Fruit fly (Drosophila melanogaster) whole organism, embryonic: ENCODE results near the gene CG43439.

Experiments used
- Abd-B ChIP-seq: fragments of 200-800 bp; sonication (Bioruptor generic); optimal IDR thresholded peaks from 2 replicates; lab custom pipeline; 2018; ENCODE audit warnings: missing biosample characterization, mild to moderate bottlenecking, missing genetic modification characterization, moderate library complexity
- Antp ChIP-seq: fragments of 200-800 bp; sonication (Bioruptor generic); optimal IDR thresholded peaks from 3 replicates; lab custom pipeline; 2016; ENCODE audit warnings: missing biosample characterization, missing genetic modification characterization
- Blimp-1 ChIP-seq: fragments of 200-800 bp; sonication (Bioruptor generic); optimal IDR thresholded peaks from 3 replicates; lab custom pipeline; 2018; ENCODE audit warnings: missing biosample characterization, missing genetic modification characterization, mild to moderate bottlenecking, moderate library complexity, missing genetic modification reagents
- Bteb2 ChIP-seq: fragments of 200-800 bp; sonication (Bioruptor generic); optimal IDR thresholded peaks from 2 replicates; lab custom pipeline; 2016; ENCODE audit warnings: missing biosample characterization, missing genetic modification characterization
- CG10462 ChIP-seq: fragments of 200-800 bp; sonication (Bioruptor generic); optimal IDR thresholded peaks from 2 replicates; lab custom pipeline; 2016; ENCODE audit warnings: missing biosample characterization, missing genetic modification characterization
- CG11504 ChIP-seq: fragments of 200-800 bp; sonication (Bioruptor generic); optimal IDR thresholded peaks from 3 replicates; lab custom pipeline; 2019; ENCODE audit warnings: missing biosample characterization, mild to moderate bottlenecking, missing genetic modification characterization, moderate library complexity
- CG15514 ChIP-seq: fragments of 200-800 bp; sonication (Bioruptor generic); optimal IDR thresholded peaks from 3 replicates; lab custom pipeline; 2017; ENCODE audit warnings: missing biosample characterization, missing genetic modification characterization, mild to moderate bottlenecking, moderate library complexity, missing genetic modification reagents
- CG15601 ChIP-seq: fragments of 200-800 bp; sonication (Bioruptor generic); optimal IDR thresholded peaks from 3 replicates; lab custom pipeline; 2019; ENCODE audit warnings: missing biosample characterization, mild to moderate bottlenecking, missing genetic modification characterization, moderate library complexity
- CG17829 ChIP-seq: fragments of 200-800 bp; optimal IDR thresholded peaks from 2 replicates; lab custom pipeline; 2019; ENCODE audit warnings: missing biosample characterization, mild to moderate bottlenecking, missing genetic modification characterization, moderate library complexity
- CG30431 ChIP-seq: fragments of 200-800 bp; sonication (Bioruptor generic); optimal IDR thresholded peaks from 2 replicates; lab custom pipeline; 2017; ENCODE audit warnings: missing biosample characterization, missing genetic modification characterization
- CG32532 ChIP-seq: fragments of 200-800 bp; sonication (Bioruptor generic); IDR thresholded peaks from 2 replicates; pipeline ENCODE4 v1.3.6; 2022; ENCODE audit warnings: missing biosample characterization, missing genetic modification characterization
- CG32767 ChIP-seq: fragments of 200-800 bp; sonication (Bioruptor generic); IDR thresholded peaks from 2 replicates; pipeline ENCODE4 v1.3.6; 2022; ENCODE audit warnings: missing biosample characterization, missing genetic modification characterization
- CG33557 ChIP-seq: fragments of 200-800 bp; sonication (Bioruptor generic); optimal IDR thresholded peaks from 2 replicates; lab custom pipeline; 2019; ENCODE audit warnings: missing biosample characterization, mild to moderate bottlenecking, missing genetic modification characterization, moderate library complexity
- CG4328 ChIP-seq: fragments of 200-800 bp; sonication (Bioruptor generic); optimal IDR thresholded peaks from 3 replicates; lab custom pipeline; 2017; ENCODE audit warnings: missing biosample characterization, missing genetic modification reagents, missing genetic modification characterization
- CG5180 ChIP-seq: fragments of 200-800 bp; sonication (Bioruptor generic); optimal IDR thresholded peaks from 3 replicates; lab custom pipeline; 2017; ENCODE audit warnings: missing biosample characterization, missing genetic modification characterization, mild to moderate bottlenecking, moderate library complexity, missing genetic modification reagents
- CG6813 ChIP-seq: fragments of 200-800 bp; sonication (Bioruptor generic); optimal IDR thresholded peaks from 2 replicates; lab custom pipeline; 2017; ENCODE audit warnings: missing biosample characterization, missing genetic modification characterization, mild to moderate bottlenecking, moderate library complexity, missing genetic modification reagents
- CG8290 ChIP-seq, 3 experiments: fragments of 200-800 bp; sonication (Bioruptor generic); optimal IDR thresholded peaks; 2 replicates each; lab custom pipeline; 2016 to 2019; ENCODE audit warnings: missing biosample characterization in 3 of 3, missing genetic modification characterization in 3 of 3, mild to moderate bottlenecking in 2 of 3, moderate library complexity in 1 of 3
- CG9727 ChIP-seq: fragments of 200-800 bp; sonication (Bioruptor generic); optimal IDR thresholded peaks from 3 replicates; lab custom pipeline; 2017; ENCODE audit warnings: missing biosample characterization, mild to moderate bottlenecking, missing genetic modification characterization
- Chrac-16 ChIP-seq: fragments of 200-800 bp; sonication (Bioruptor generic); optimal IDR thresholded peaks from 3 replicates; lab custom pipeline; 2016; ENCODE audit warnings: missing biosample characterization, missing genetic modification characterization
- D19A ChIP-seq: fragments of 200-800 bp; optimal IDR thresholded peaks from 3 replicates; lab custom pipeline; 2019; ENCODE audit warnings: missing biosample characterization, mild to moderate bottlenecking, missing genetic modification characterization, moderate library complexity
- Doc2 ChIP-seq: fragments of 200-800 bp; sonication (Bioruptor generic); IDR thresholded peaks from 2 replicates; pipeline ENCODE4 v1.3.6; 2022; ENCODE audit warnings: missing biosample characterization, missing genetic modification characterization
- Gug ChIP-seq: fragments of 200-800 bp; sonication (Bioruptor generic); IDR thresholded peaks from 4 replicates; pipeline ENCODE4 v1.3.6; 2022; ENCODE audit warnings: missing biosample characterization, missing genetic modification characterization
- Hsf ChIP-seq: fragments of 200-800 bp; sonication (Bioruptor generic); optimal IDR thresholded peaks from 3 replicates; lab custom pipeline; 2016; ENCODE audit warnings: missing biosample characterization, missing genetic modification characterization
- Jarid2 ChIP-seq: fragments of 200-800 bp; sonication (Bioruptor generic); optimal IDR thresholded peaks from 3 replicates; lab custom pipeline; 2017; ENCODE audit warnings: mild to moderate bottlenecking, missing biosample characterization, missing genetic modification reagents, missing genetic modification characterization
- Lhr ChIP-seq: fragments of 200-800 bp; sonication (Bioruptor generic); optimal IDR thresholded peaks from 3 replicates; lab custom pipeline; 2017; ENCODE audit warnings: mild to moderate bottlenecking, missing biosample characterization, missing genetic modification reagents, missing genetic modification characterization
- MESR4 ChIP-seq: fragments of 200-800 bp; sonication (Bioruptor generic); optimal IDR thresholded peaks from 2 replicates; lab custom pipeline; 2018; ENCODE audit warnings: missing biosample characterization, mild to moderate bottlenecking, missing genetic modification characterization, moderate library complexity
- MTF-1 ChIP-seq: fragments of 200-800 bp; sonication (Bioruptor generic); optimal IDR thresholded peaks from 2 replicates; lab custom pipeline; 2018; ENCODE audit warnings: missing biosample characterization, mild to moderate bottlenecking, missing genetic modification characterization, borderline replicate concordance
- Myb ChIP-seq: fragments of 200-800 bp; sonication (Bioruptor generic); optimal IDR thresholded peaks from 2 replicates; lab custom pipeline; 2016; ENCODE audit warnings: missing biosample characterization, missing genetic modification characterization
- NK7.1 ChIP-seq: fragments of 200-800 bp; sonication (Bioruptor generic); optimal IDR thresholded peaks from 3 replicates; lab custom pipeline; 2016; ENCODE audit warnings: missing biosample characterization, missing genetic modification characterization
- Pdp1 ChIP-seq, 2 experiments: fragments of 200-800 bp; sonication (Bioruptor generic); optimal IDR thresholded peaks; 3 replicates each; lab custom pipeline; 2016; ENCODE audit warnings: missing biosample characterization in 2 of 2, missing genetic modification characterization in 2 of 2, mild to moderate bottlenecking in 1 of 2, moderate library complexity in 1 of 2
- Spps ChIP-seq: fragments of 200-800 bp; sonication (Bioruptor generic); optimal IDR thresholded peaks from 2 replicates; lab custom pipeline; 2018; ENCODE audit warnings: missing biosample characterization, mild to moderate bottlenecking, missing genetic modification characterization
- Tbp ChIP-seq: fragments of >200 bp; optimal IDR thresholded peaks from 2 replicates; lab custom pipeline; 2018; ENCODE audit warnings: missing biosample characterization, missing genetic modification characterization
- YL-1 ChIP-seq: fragments of 200-800 bp; sonication (Bioruptor generic); optimal IDR thresholded peaks from 3 replicates; lab custom pipeline; 2017; ENCODE audit warnings: missing biosample characterization, mild to moderate bottlenecking, missing genetic modification characterization
- bsh ChIP-seq, 2 experiments: fragments of 200-800 bp; sonication (Bioruptor generic); optimal IDR thresholded peaks; 2 replicates each; lab custom pipeline; 2017 to 2018; ENCODE audit warnings: mild to moderate bottlenecking in 2 of 2, missing biosample characterization in 2 of 2, missing genetic modification characterization in 2 of 2, moderate library complexity in 1 of 2
- danr ChIP-seq: fragments of 200-800 bp; sonication (Bioruptor generic); IDR thresholded peaks from 2 replicates; pipeline ENCODE4 v1.3.6; 2022; ENCODE audit warnings: missing biosample characterization, missing genetic modification characterization
- dimm ChIP-seq: fragments of 200-800 bp; sonication (Bioruptor generic); IDR thresholded peaks from 2 replicates; pipeline ENCODE4 v1.3.6; 2022; ENCODE audit warnings: missing biosample characterization, missing genetic modification characterization
- dm ChIP-seq: fragments of 200-800 bp; sonication (Bioruptor generic); optimal IDR thresholded peaks from 3 replicates; lab custom pipeline; 2016; ENCODE audit warnings: missing biosample characterization, missing genetic modification characterization
- dysf ChIP-seq: fragments of 200-800 bp; sonication (Bioruptor generic); IDR thresholded peaks from 3 replicates; pipeline ENCODE4 v1.3.6; 2022; ENCODE audit warnings: missing biosample characterization, missing genetic modification characterization
- ems ChIP-seq: fragments of 200-800 bp; sonication (Bioruptor generic); optimal IDR thresholded peaks from 3 replicates; lab custom pipeline; 2016; ENCODE audit warnings: missing biosample characterization, missing genetic modification characterization
- fd3F ChIP-seq: fragments of 200-800 bp; sonication (Bioruptor generic); optimal IDR thresholded peaks from 2 replicates; lab custom pipeline; 2018; ENCODE audit warnings: missing biosample characterization, mild to moderate bottlenecking, missing genetic modification characterization, moderate library complexity
- fd96Cb ChIP-seq: fragments of 200-800 bp; sonication (Bioruptor generic); optimal IDR thresholded peaks from 2 replicates; lab custom pipeline; 2018; ENCODE audit warnings: missing biosample characterization, mild to moderate bottlenecking, missing genetic modification characterization, moderate library complexity
- ham ChIP-seq: fragments of 200-800 bp; sonication (Bioruptor generic); IDR thresholded peaks from 2 replicates; pipeline ENCODE4 v1.3.6; 2022; ENCODE audit warnings: missing biosample characterization, missing genetic modification characterization
- lov ChIP-seq, 2 experiments: fragments of 200-800 bp in 1 of 2; fragments of >200 bp in 1 of 2; sonication (Bioruptor generic) in 1 of 2; IDR thresholded peaks in 1 of 2; optimal IDR thresholded peaks in 1 of 2; 2 replicates in 1 of 2; 3 replicates in 1 of 2; pipeline versions ENCODE4 v1.3.6 to Lab custom; 2017 to 2022; ENCODE audit warnings: missing biosample characterization in 1 of 2, missing genetic modification characterization in 1 of 2
- onecut ChIP-seq: fragments of 200-800 bp; sonication (Bioruptor generic); IDR thresholded peaks from 2 replicates; pipeline ENCODE4 v1.3.6; 2022; ENCODE audit warnings: missing biosample characterization, missing genetic modification characterization
- psq ChIP-seq: fragments of 200-800 bp; sonication (Bioruptor generic); optimal IDR thresholded peaks from 2 replicates; lab custom pipeline; 2017; ENCODE audit warnings: missing biosample characterization, missing genetic modification characterization
- shn ChIP-seq: fragments of 200-800 bp; sonication (Bioruptor generic); optimal IDR thresholded peaks from 3 replicates; lab custom pipeline; 2016; ENCODE audit warnings: missing biosample characterization, missing genetic modification characterization
- stc ChIP-seq: fragments of 200-800 bp; sonication (Bioruptor generic); IDR thresholded peaks from 2 replicates; pipeline ENCODE4 v1.3.6; 2022; ENCODE audit warnings: missing biosample characterization, missing genetic modification characterization
- trem ChIP-seq: fragments of 200-800 bp; optimal IDR thresholded peaks from 3 replicates; lab custom pipeline; 2019; ENCODE audit warnings: missing biosample characterization, mild to moderate bottlenecking, missing genetic modification characterization, moderate library complexity

CG43439 gene

DNA sequence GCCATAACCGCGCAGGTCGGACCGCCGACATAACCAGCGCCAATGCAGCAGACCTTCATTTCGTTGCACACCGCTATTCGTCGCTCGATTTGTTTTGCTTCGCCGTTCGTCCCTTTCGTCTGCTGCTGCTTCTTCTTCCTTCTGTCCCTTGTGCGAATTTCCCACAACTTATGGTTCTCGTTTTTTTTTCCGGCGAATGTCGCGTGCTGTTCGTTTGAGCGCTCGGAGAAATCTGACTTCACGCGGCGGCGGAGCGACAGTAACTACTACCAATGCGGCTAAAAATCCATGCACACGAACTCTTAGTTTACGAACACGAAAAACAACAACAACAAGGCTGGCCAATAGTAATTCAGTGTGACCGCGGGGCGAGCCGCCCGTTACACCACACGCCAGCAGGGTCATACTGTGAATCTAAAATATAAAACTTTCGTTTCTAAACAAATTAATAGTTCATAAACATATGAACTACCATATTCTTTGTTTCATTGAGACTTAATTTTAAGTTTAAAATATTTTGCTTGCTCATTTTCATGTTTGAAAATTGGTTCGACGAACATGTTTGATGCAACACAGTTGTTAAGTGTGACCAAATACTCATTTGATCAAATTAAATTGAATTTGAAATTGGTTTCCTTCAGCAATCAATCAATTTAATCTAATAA lies 19.8 kb downstream of the CG43439 start, which contains the start of gene sgl (continued):
- TF ChIP-seq CG15514 (GFP tag; lab: Kevin White, UChicago) (peak; percentile 46), bsh (GFP tag; optimal IDR thresholded peaks at IDR 0.05; lab: Kevin White, UChicago) (no peak), CG5180 (peak; percentile 100), CG15601 (tag; lab: Kevin White, UChicago) (peak; percentile 82), Abd-B (GFP tag; lab: Kevin White, UChicago) (no peak), CG4328 (GFP tag; lab: Kevin White, UChicago) (no peak), D19A (tag; lab: Kevin White, UChicago) (peak; percentile 11), Bteb2 (GFP tag; lab: Kevin White, UChicago) (no peak), fd96Cb (no peak), Lhr (GFP tag; lab: Kevin White, UChicago) (peak; percentile 98), onecut (peak; percentile 73), stc (GFP tag; lab: Robert Waterston, UW) (peak; percentile 60; the same call in 1 of the 2 replicates), dm (GFP tag; lab: Kevin White, UChicago) (peak; percentile 65), ems (GFP tag; lab: Kevin White, UChicago) (no peak), CG17829 (tag; lab: Kevin White, UChicago) (peak; percentile 67), Tbp (GFP tag; lab: Kevin White, UChicago) (no peak), Jarid2 (peak; percentile 100), trem (peak; percentile 87), Hsf (GFP tag; lab: Kevin White, UChicago) (no peak), Chrac-16 (GFP tag; lab: Kevin White, UChicago) (no peak), CG6813 (GFP tag; lab: Kevin White, UChicago) (peak; percentile 57), fd3F (GFP tag; lab: Kevin White, UChicago) (no peak), CG32532 (peak; percentile 41), YL-1 (GFP tag; lab: Kevin White, UChicago) (peak; percentile 43), Antp (GFP tag; lab: Kevin White, UChicago) (peak; percentile 35), MTF-1 (GFP tag; lab: Kevin White, UChicago) (peak; percentile 56), CG33557 (GFP tag; lab: Kevin White, UChicago) (peak; percentile 12), Myb (peak; percentile 37), lov (optimal IDR thresholded peaks at IDR 0.05; lab: Kevin White, UChicago) (no peak), lov (GFP tag; IDR thresholded peaks at IDR 0.05; lab: Robert Waterston, UW) (0 out of 3 replicates have a peak, but pooled peaks have one; percentile 23), dimm (GFP tag; lab: Robert Waterston, UW) (no peak), Doc2 (GFP tag; lab: Robert Waterston, UW) (no peak), ham (no peak), CG8290 (GFP tag; optimal IDR thresholded peaks at IDR 0.05; lab: Kevin White, UChicago) (peak; percentile 76), CG8290 (tag; optimal IDR thresholded peaks at IDR 0.05; lab: Kevin White, UChicago) (peak; percentile 69 to 81), psq (GFP tag; lab: Kevin White, UChicago) (peak; percentile 97), Spps (tag; lab: Kevin White, UChicago) (no peak), NK7.1 (GFP tag; lab: Kevin White, UChicago) (peak; percentile 21), Pdp1 (GFP tag; optimal IDR thresholded peaks at IDR 0.05; lab: Kevin White, UChicago) (peak; percentile 4 to 45), CG10462 (GFP tag; lab: Kevin White, UChicago) (no peak), dysf (GFP tag; lab: Robert Waterston, UW) (0 out of 3 replicates have a peak, but pooled peaks have one; percentile 10), CG32767 (GFP tag; lab: Robert Waterston, UW) (no peak), MESR4 (GFP tag; lab: Kevin White, UChicago) (peak; percentile 57), Blimp-1 (GFP tag; lab: Kevin White, UChicago) (no peak), CG9727 (no peak), CG11504 (peak; percentile 44), Gug (GFP tag; lab: Robert Waterston, UW) (peak; percentile 54; the same call in 2 of the 4 replicates), CG30431 (GFP tag; lab: Kevin White, UChicago) (no peak), danr (GFP tag; lab: Robert Waterston, UW) (no peak), shn (peak; percentile 10)
